Fruit fly (Drosophila melanogaster): ENCODE data around the gene Sec16.

Gene Sec16

dm6 chrX:12653574-12653973 is 57.7 kb downstream of the Sec16 start, which contains the start of gene CkIalpha (continued):
- TF ChIP-seq CG8290 (GFP tag; optimal IDR thresholded peaks at IDR 0.05) (peak; percentile 42), CG8290 (tag; optimal IDR thresholded peaks at IDR 0.05) (peak in 1 of 2 experiments; percentile 92), gem (tag; optimal IDR thresholded peaks at IDR 0.05) (peak; percentile 22), CG2116 (GFP tag; optimal IDR thresholded peaks at IDR 0.05) (peak; percentile 95), hbn (GFP tag; IDR thresholded peaks at IDR 0.05; ENCODE audit: partially characterized antibody) (peak; percentile 98), z (GFP tag; IDR thresholded peaks at IDR 0.05) (no peak), bbx (GFP tag; IDR thresholded peaks at IDR 0.05; ENCODE audit: partially characterized antibody) (peak; percentile 99), CG13296 (GFP tag; optimal IDR thresholded peaks at IDR 0.05) (peak; percentile 20), slou (GFP tag; optimal IDR thresholded peaks at IDR 0.05) (no peak), CG10462 (GFP tag; optimal IDR thresholded peaks at IDR 0.05) (no peak), lbe (GFP tag; optimal IDR thresholded peaks at IDR 0.05) (peak; percentile 72), Gug (GFP tag; IDR thresholded peaks at IDR 0.05) (peak; percentile 61; the same call in 2 of the 4 replicates), Mrtf (GFP tag; IDR thresholded peaks at IDR 0.05) (no peak), bowl (GFP tag; IDR thresholded peaks at IDR 0.05) (0 out of 2 replicates have a peak, but pooled peaks have one; percentile 20), grau (tag; optimal IDR thresholded peaks at IDR 0.05) (peak; percentile 48), CG8089 (GFP tag; optimal IDR thresholded peaks at IDR 0.05) (no peak), maf-S (GFP tag; optimal IDR thresholded peaks at IDR 0.05) (peak; percentile 43), ash1 (GFP tag; optimal IDR thresholded peaks at IDR 0.05) (peak; percentile 34), CG34376 (GFP tag; optimal IDR thresholded peaks at IDR 0.05) (peak; percentile 53), lola (GFP tag; optimal IDR thresholded peaks at IDR 0.05) (no peak), Fer1 (GFP tag; optimal IDR thresholded peaks at IDR 0.05) (peak; percentile 35), org-1 (GFP tag; optimal IDR thresholded peaks at IDR 0.05) (no peak), trh (GFP tag; optimal IDR thresholded peaks at IDR 0.05) (no peak), CoRest (tag; optimal IDR thresholded peaks at IDR 0.05) (peak; percentile 58), CG6765 (GFP tag; optimal IDR thresholded peaks at IDR 0.05) (no peak), CG15601 (tag; optimal IDR thresholded peaks at IDR 0.05) (peak; percentile 75), CG13894 (tag; optimal IDR thresholded peaks at IDR 0.05) (peak; percentile 78), chif (GFP tag; optimal IDR thresholded peaks at IDR 0.05) (peak in 1 of 2 experiments; percentile 14), CG9932 (GFP tag; IDR thresholded peaks at IDR 0.05) (peak; percentile 92), CG32767 (GFP tag; IDR thresholded peaks at IDR 0.05) (no peak; the same call in 1 of the 2 replicates), CG32532 (GFP tag; IDR thresholded peaks at IDR 0.05) (peak; percentile 65; the same call in 1 of the 2 replicates), CG5245 (GFP tag; optimal IDR thresholded peaks at IDR 0.05) (peak; percentile 25), YL-1 (GFP tag; optimal IDR thresholded peaks at IDR 0.05) (peak; percentile 45), CG4282 (GFP tag; optimal IDR thresholded peaks at IDR 0.05) (peak; percentile 32), sob (GFP tag; IDR thresholded peaks at IDR 0.05) (peak; percentile 83), CG15479 (GFP tag; optimal IDR thresholded peaks at IDR 0.05) (no peak), CG16815 (GFP tag; optimal IDR thresholded peaks at IDR 0.05) (no peak), kni (GFP tag; optimal IDR thresholded peaks at IDR 0.05) (no peak), CG33213 (GFP tag; optimal IDR thresholded peaks at IDR 0.05) (peak; percentile 74), CG14050 (GFP tag; IDR thresholded peaks at IDR 0.05) (no peak), CG18476 (GFP tag; optimal IDR thresholded peaks at IDR 0.05) (no peak), nerfin-2 (GFP tag; IDR thresholded peaks at IDR 0.05; ENCODE audit: partially characterized antibody) (peak; percentile 95), da (GFP tag; optimal IDR thresholded peaks at IDR 0.05) (no peak), Bteb2 (GFP tag; optimal IDR thresholded peaks at IDR 0.05) (peak; percentile 48), knrl (GFP tag; IDR thresholded peaks at IDR 0.05; ENCODE audit: partially characterized antibody) (peak; percentile 98), seq (GFP tag; IDR thresholded peaks at IDR 0.05) (no peak), CkIIα-i1 (GFP tag; IDR thresholded peaks at IDR 0.05) (no peak), CG7372 (GFP tag; IDR thresholded peaks at IDR 0.05) (peak; percentile 55; the same call in 1 of the 2 replicates), Dek (tag; optimal IDR thresholded peaks at IDR 0.05) (peak; percentile 42), CG10543 (GFP tag; optimal IDR thresholded peaks at IDR 0.05) (peak; percentile 35), CG1832 (GFP tag; optimal IDR thresholded peaks at IDR 0.05) (no peak)
